Worm (Caenorhabditis elegans) whole organism, L4/young adult: ENCODE results near the gene dnj-20.
A peak's percentile ranks its signal among the peaks of the same experiment; 100 is the strongest.

Experiments
- W03F9.2 ChIP-seq: fragments of 150-350 bp; optimal IDR thresholded peaks from 2 replicates; lab custom pipeline; 2014; ENCODE audit warnings: missing biosample characterization, missing genetic modification characterization
- dao-5 ChIP-seq: sonication (generic microtip); optimal IDR thresholded peaks from 2 replicates; lab custom pipeline; 2016; ENCODE audit warnings: missing genotype, missing genetic modification characterization, moderate library complexity, missing compliant biosample characterization
- him-1 ChIP-seq: sonication (generic microtip); optimal IDR thresholded peaks from 2 replicates; lab custom pipeline; 2016; ENCODE audit warnings: missing genotype, missing genetic modification reagents, missing genetic modification characterization, missing compliant biosample characterization

The dnj-20 gene

DNA sequence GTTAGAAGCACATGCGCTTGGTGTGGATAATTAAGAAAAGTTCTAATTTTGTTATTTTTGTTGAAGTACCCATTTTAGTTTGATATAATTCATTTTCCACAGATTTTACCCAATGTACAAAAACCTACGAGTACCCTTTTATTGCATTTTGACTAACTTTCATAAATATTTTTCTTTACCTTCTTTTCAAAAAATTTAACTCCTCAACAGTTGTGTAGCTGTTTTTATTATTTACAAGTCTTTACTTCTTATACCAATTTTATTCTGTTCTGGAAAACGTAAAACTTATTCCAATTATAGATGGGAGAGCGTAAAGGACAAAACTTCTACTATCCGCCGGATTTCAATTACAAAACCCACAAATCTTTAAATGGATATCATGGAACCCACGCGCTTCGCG lies 25.2 kb upstream of the dnj-20 start, which contains the start of gene ZK1307.9:
Gene ZK1307.9 (plus strand): TSS at position 301 of the 400 bp plus-strand sequence.
- TF ChIP-seq dao-5 (tag; lab: Kevin White, UChicago): no peak
- TF ChIP-seq W03F9.2: no peak
- no peak for TF ChIP-seq him-1

DNA sequence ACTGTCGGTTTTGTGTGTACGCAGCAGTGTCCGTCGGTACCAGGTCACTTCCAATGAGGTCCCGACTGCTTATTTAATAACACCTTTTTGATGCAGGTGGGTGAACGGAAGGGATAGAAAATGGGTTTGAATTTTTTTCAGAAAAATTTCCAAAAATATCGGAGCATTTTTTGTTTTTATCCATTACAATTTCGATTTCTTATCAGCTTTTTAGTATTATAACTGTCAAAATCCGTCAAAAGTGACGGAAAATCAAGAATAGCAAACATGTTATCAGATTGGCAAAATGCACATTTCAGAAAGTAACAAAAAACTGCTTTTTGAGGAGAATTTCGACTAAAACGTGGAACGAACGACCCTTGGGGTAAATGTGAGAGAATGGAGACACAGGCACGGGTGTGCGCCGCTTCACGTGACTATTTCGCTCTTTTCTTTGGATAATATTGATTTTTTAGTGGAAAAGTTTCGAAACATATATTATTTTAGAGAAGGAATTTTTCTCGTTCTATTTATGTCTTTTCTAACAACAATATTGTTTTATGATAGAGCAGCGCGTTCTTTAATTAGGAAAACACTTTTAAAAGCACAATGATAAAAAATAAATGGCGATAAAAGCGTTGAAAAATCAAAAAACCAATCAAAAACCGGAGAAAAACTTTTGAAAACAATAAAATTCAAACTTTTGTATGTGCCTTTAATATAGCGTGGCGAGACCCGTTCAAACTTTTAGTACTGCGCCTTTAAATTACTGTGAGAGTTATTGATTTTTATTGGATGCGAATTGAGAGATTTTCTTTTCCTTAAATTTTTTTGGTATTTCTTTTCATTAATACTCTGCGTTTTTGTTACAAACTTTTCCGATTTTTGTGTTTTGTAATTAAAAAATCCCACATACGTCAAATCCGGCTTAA lies 23.2 kb upstream of the dnj-20 start, which contains the start of gene sqv-8:
Gene sqv-8 (plus strand): TSS at position 51 of the 911 bp plus-strand sequence.
- TF ChIP-seq him-1 (no peak), dao-5 (tag; lab: Kevin White, UChicago) (no peak), W03F9.2 (no peak)

ce11 chrII:9646122-9646555 lies 22.2 kb upstream of the dnj-20 start:
- TF ChIP-seq him-1 (no peak), W03F9.2 (no peak), dao-5 (tag; lab: Kevin White, UChicago) (no peak)

- no peak for TF ChIP-seq dao-5 (tag; lab: Kevin White, UChicago)
- TF ChIP-seq W03F9.2: peak; percentile 15
Observed at ce11 chrII:9644940-9645634, 21.1 kb upstream of the dnj-20 start.

ce11 chrII:9644438-9644837 lies 20.5 kb upstream of the dnj-20 start, which contains the start of gene fzr-1:
fzr-1 (minus strand) TSS chrII:9644466.
- TF ChIP-seq dao-5 (tag; lab: Kevin White, UChicago) (no peak), him-1 (no peak), W03F9.2 (no peak)

- TF ChIP-seq dao-5 (tag; lab: Kevin White, UChicago) (no peak), W03F9.2 (no peak), him-1 (no peak)
Observed at ce11 chrII:9636300-9636699, 12.3 kb upstream of the dnj-20 start, which contains the start of gene ZK1307.7. ZK1307.7 (plus strand) TSS chrII:9636600.

DNA sequence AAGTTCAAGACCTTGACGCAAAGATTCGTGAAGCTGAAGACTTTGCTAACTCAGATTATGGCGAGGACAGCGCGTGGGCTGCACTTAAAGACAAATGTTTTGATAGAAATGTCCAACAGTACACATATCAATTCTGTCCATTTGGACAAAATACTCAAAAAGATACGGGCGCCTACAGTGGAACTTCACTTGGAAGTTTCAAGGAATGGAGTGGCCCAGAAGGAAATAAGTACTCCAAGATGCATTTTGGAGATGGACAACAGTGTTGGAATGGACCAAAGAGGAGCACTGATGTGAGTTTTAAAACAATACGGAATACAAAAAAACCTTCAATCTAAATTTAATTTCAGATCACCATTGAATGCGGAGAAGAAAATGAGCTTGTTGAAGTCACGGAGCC lies 2.0 kb upstream of the dnj-20 start:
- TF ChIP-seq him-1 (no peak), W03F9.2 (no peak), dao-5 (tag; lab: Kevin White, UChicago) (no peak)

DNA sequence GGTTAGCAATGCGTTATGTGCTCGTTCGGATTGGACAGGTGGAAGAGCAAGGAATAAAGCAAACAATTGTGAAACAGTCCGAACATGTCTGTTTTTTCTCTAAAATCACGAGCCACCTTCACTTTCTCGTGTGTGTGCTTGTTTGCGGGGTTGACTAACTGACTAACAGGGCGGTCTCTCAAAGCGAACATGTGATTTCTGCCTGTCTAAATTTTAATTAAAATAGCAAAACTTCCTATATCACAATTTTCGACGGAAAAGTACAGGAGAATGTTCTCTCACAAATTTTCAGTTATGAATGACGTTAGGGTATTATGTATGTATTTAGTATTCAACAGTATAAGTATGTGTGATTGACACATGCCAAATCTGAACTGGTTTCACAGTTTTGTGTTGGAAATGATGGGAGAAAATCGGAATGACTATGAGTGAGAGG lies 2.0 kb downstream of the dnj-20 start:
- TF ChIP-seq W03F9.2: peak; percentile 14
- TF ChIP-seq dao-5 (tag; lab: Kevin White, UChicago): no peak
- TF ChIP-seq him-1: no peak

DNA sequence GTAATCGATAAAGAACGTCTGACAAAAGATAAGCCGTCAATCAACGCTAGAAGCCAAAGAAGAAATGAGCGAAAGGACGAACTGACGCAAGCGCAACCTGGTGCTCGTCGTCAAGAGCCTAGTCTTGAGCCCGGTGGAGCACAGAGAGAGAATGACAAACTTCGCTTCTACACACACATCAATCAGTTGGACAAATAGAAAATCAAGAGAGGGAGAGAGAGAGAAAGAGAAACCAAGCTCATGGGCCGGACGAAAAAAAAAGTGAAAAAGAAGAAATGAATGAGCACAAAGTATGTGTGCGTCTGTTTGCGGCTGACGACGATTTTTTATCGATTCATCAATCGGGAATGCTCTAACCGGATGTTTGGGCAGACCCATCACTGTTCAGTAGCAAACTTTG lies 2.9 kb downstream of the dnj-20 start:
- no peak for TF ChIP-seq W03F9.2
- TF ChIP-seq dao-5 (tag; lab: Kevin White, UChicago): no peak
- no peak for TF ChIP-seq him-1

DNA sequence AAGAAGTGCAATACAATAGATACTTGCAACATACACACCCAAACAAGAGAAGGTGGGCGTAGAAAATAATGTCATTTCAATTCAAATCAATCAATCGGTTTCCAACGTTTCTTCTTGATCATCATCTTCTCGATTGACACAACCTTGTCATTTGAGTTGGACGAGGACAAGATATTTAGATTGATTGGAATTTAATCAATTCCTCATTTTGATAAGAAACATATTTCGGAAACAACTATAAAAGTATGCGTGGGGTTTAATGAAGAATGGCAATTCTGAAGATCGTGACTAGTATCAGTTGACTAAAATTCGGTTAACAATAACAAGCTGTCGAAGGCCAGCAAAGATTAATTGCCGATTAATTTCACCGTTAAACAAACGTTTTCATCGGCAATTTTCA lies 3.4 kb downstream of the dnj-20 start:
- TF ChIP-seq dao-5 (tag; lab: Kevin White, UChicago): no peak
- no peak for TF ChIP-seq W03F9.2
- no peak for TF ChIP-seq him-1

DNA sequence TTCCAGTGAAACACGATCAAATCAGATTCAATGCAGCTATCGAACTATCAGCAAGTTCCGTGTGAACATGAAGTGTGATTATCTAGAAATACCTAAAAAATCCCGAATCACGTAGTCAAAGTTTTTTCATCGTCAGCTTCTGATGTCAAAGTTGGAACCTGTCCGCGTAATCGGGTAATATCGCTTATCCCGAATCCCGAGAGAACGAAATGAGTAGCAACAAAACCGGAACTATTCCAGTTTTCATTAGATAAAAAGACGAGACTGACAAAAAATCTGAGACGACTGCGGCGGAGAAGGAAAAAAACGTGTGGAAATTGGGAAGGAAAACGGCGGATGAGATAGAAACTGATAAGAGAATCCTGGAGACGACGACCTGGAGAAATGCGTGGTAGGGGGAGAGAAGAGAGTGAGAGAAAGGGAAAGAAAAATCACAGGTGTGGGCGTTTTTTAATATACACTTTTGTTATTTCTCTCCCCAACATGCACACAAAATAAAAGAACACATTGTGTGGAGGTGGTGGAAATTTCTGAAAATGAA lies 3.9 kb downstream of the dnj-20 start:
- no peak for TF ChIP-seq dao-5 (tag; lab: Kevin White, UChicago)
- TF ChIP-seq W03F9.2: no peak
- TF ChIP-seq him-1: no peak

ce11 chrII:9619402-9619862 lies 4.5 kb downstream of the dnj-20 start:
- TF ChIP-seq him-1: no peak
- no peak for TF ChIP-seq W03F9.2
- no peak for TF ChIP-seq dao-5 (tag; lab: Kevin White, UChicago)

DNA sequence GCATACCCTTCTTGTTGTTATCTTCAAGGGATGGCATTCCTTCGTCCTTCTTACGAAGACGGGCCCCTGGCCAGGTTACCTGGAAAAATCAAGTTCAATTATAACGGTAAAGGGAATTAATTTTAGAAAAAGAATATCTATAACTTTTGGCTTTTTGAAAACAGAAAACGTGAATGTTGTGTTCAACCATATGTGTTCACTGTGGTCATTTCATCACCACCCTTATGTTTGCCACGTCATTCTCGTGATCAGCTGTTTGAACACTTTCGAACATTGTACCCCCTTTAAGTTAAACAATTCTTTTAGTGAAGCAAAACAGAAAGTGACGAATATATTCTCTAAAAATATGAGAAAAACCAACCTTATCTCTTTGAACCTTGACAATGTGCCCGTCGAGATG lies 5.2 kb downstream of the dnj-20 start:
- TF ChIP-seq him-1 (no peak), W03F9.2 (no peak), dao-5 (tag; lab: Kevin White, UChicago) (no peak)

- TF ChIP-seq dao-5 (tag; lab: Kevin White, UChicago): no peak
- TF ChIP-seq him-1: no peak
- TF ChIP-seq W03F9.2: no peak
Observed at ce11 chrII:9617902-9618245, 6.1 kb downstream of the dnj-20 start.
